Fruit fly (Drosophila melanogaster) whole organism, embryonic: ENCODE data around the gene Srg3.
A peak's percentile ranks its signal among the peaks of the same experiment; 100 is the strongest.

ENCODE experiments used
- Aef1 ChIP-seq: fragments of 200-800 bp; sonication (Bioruptor generic); IDR thresholded peaks from 3 replicates; pipeline ENCODE4 v1.3.6; 2022; ENCODE audit warnings: missing biosample characterization, missing genetic modification characterization
- B-H1 ChIP-seq: fragments of 200-800 bp; sonication (Bioruptor generic); IDR thresholded peaks from 3 replicates; pipeline ENCODE4 v1.3.6; 2022; ENCODE audit warnings: missing biosample characterization, missing genetic modification characterization
- BtbVII ChIP-seq: fragments of 200-800 bp; sonication (Bioruptor generic); optimal IDR thresholded peaks from 3 replicates; lab custom pipeline; 2017; ENCODE audit warnings: missing biosample characterization, mild to moderate bottlenecking, missing genetic modification characterization
- CG10321 ChIP-seq: fragments of 200-800 bp; sonication (Bioruptor generic); IDR thresholded peaks from 2 replicates; pipeline ENCODE4 v1.3.6; 2022; ENCODE audit warnings: missing biosample characterization, missing genetic modification characterization
- CG12104 ChIP-seq: fragments of 200-800 bp; sonication (Bioruptor generic); optimal IDR thresholded peaks from 3 replicates; lab custom pipeline; 2016; ENCODE audit warnings: missing biosample characterization, missing genetic modification characterization
- CG12155 ChIP-seq: fragments of 200-800 bp; sonication (Bioruptor generic); optimal IDR thresholded peaks from 3 replicates; lab custom pipeline; 2016; ENCODE audit warnings: missing biosample characterization, missing genetic modification characterization
- CG12299 ChIP-seq: fragments of 200-800 bp; sonication (Bioruptor generic); optimal IDR thresholded peaks from 2 replicates; lab custom pipeline; 2018; ENCODE audit warnings: missing biosample characterization, mild to moderate bottlenecking, missing genetic modification characterization
- CG1647 ChIP-seq: fragments of 200-800 bp; sonication (Bioruptor generic); optimal IDR thresholded peaks from 3 replicates; lab custom pipeline; 2016; ENCODE audit warnings: missing biosample characterization, missing genetic modification characterization
- CG18619 ChIP-seq: fragments of 200-800 bp; sonication (Bioruptor generic); optimal IDR thresholded peaks from 3 replicates; lab custom pipeline; 2017; ENCODE audit warnings: missing biosample characterization, mild to moderate bottlenecking, missing genetic modification characterization
- CG3995 ChIP-seq: fragments of 200-800 bp; sonication (Bioruptor generic); optimal IDR thresholded peaks from 3 replicates; lab custom pipeline; 2016; ENCODE audit warnings: missing biosample characterization, missing genetic modification characterization
- CG4617 ChIP-seq: fragments of 200-800 bp; sonication (Bioruptor generic); optimal IDR thresholded peaks from 3 replicates; lab custom pipeline; 2016; ENCODE audit warnings: missing biosample characterization, missing genetic modification characterization, borderline replicate concordance
- CG6654 ChIP-seq: fragments of 200-800 bp; sonication (Bioruptor generic); optimal IDR thresholded peaks from 2 replicates; lab custom pipeline; 2017; ENCODE audit warnings: missing biosample characterization, mild to moderate bottlenecking, missing genetic modification characterization
- CG7745 ChIP-seq: fragments of 200-800 bp; sonication (Bioruptor generic); optimal IDR thresholded peaks from 2 replicates; lab custom pipeline; 2018; ENCODE audit warnings: missing biosample characterization, mild to moderate bottlenecking, missing genetic modification characterization, moderate library complexity
- CG7987 ChIP-seq: fragments of 200-800 bp; sonication (Bioruptor generic); optimal IDR thresholded peaks from 2 replicates; lab custom pipeline; 2018; ENCODE audit warnings: missing biosample characterization, mild to moderate bottlenecking, missing genetic modification characterization, moderate library complexity
- CkIIα-i1 ChIP-seq: fragments of 200-800 bp; sonication (Bioruptor generic); IDR thresholded peaks from 2 replicates; pipeline ENCODE4 v1.3.6; 2022; ENCODE audit warnings: missing biosample characterization, missing genetic modification characterization
- Dek ChIP-seq: fragments of 200-800 bp; sonication (Bioruptor generic); optimal IDR thresholded peaks from 3 replicates; lab custom pipeline; 2019; ENCODE audit warnings: missing biosample characterization, mild to moderate bottlenecking, missing genetic modification characterization, moderate library complexity
- ERR ChIP-seq: fragments of 200-800 bp; sonication (Bioruptor generic); optimal IDR thresholded peaks from 2 replicates; lab custom pipeline; 2016; ENCODE audit warnings: missing biosample characterization, missing genetic modification characterization
- Hsf ChIP-seq: fragments of 200-800 bp; sonication (Bioruptor generic); optimal IDR thresholded peaks from 3 replicates; lab custom pipeline; 2016; ENCODE audit warnings: missing biosample characterization, missing genetic modification characterization
- MBD-R2 ChIP-seq: fragments of 200-800 bp; sonication (Bioruptor generic); IDR thresholded peaks from 2 replicates; pipeline ENCODE4 v1.3.6; 2022; ENCODE audit warnings: missing biosample characterization, missing genetic modification characterization
- Mrtf ChIP-seq: fragments of 200-800 bp; sonication (Bioruptor generic); IDR thresholded peaks from 3 replicates; pipeline ENCODE4 v1.3.6; 2022; ENCODE audit warnings: missing biosample characterization, missing genetic modification characterization
- Myb ChIP-seq: fragments of 200-800 bp; sonication (Bioruptor generic); optimal IDR thresholded peaks from 2 replicates; lab custom pipeline; 2016; ENCODE audit warnings: missing biosample characterization, missing genetic modification characterization
- NFAT ChIP-seq: fragments of 200-800 bp; sonication (Bioruptor generic); IDR thresholded peaks from 2 replicates; pipeline ENCODE4 v1.3.6; 2022; ENCODE audit warnings: missing biosample characterization, missing genetic modification characterization
- Neu2 ChIP-seq: fragments of 200-800 bp; sonication (Bioruptor generic); optimal IDR thresholded peaks from 3 replicates; lab custom pipeline; 2016; ENCODE audit warnings: missing biosample characterization, missing genetic modification characterization, borderline replicate concordance
- Nf-YA ChIP-seq: fragments of 200-800 bp; sonication (Bioruptor generic); IDR thresholded peaks from 2 replicates; pipeline ENCODE4 v1.3.6; 2022; ENCODE audit warnings: missing biosample characterization, missing genetic modification characterization
- Side ChIP-seq: fragments of 200-800 bp; sonication (Bioruptor generic); optimal IDR thresholded peaks from 2 replicates; lab custom pipeline; 2016; ENCODE audit warnings: missing biosample characterization, missing genetic modification characterization
- Xbp1 ChIP-seq: fragments of 200-800 bp; sonication (Bioruptor generic); optimal IDR thresholded peaks from 3 replicates; lab custom pipeline; 2016; ENCODE audit warnings: missing biosample characterization, mild to moderate bottlenecking, missing genetic modification characterization
- ab ChIP-seq: fragments of 200-800 bp; sonication (Bioruptor generic); optimal IDR thresholded peaks from 2 replicates; lab custom pipeline; 2016; ENCODE audit warnings: missing biosample characterization, missing genetic modification characterization
- amos ChIP-seq: fragments of 200-800 bp; sonication (Bioruptor generic); IDR thresholded peaks from 2 replicates; pipeline ENCODE4 v1.3.6; 2022; ENCODE audit warnings: missing biosample characterization, missing genetic modification characterization; ENCODE audit not compliant: partially characterized antibody
- ase ChIP-seq: fragments of 200-800 bp; sonication (Bioruptor generic); IDR thresholded peaks from 3 replicates; pipeline ENCODE4 v1.3.6; 2022; ENCODE audit warnings: missing biosample characterization, missing genetic modification characterization
- bbx ChIP-seq: fragments of 200-800 bp; sonication (Bioruptor generic); IDR thresholded peaks from 2 replicates; pipeline ENCODE4 v1.3.6; 2022; ENCODE audit warnings: missing biosample characterization, missing genetic modification characterization; ENCODE audit not compliant: partially characterized antibody
- bowl ChIP-seq: fragments of 200-800 bp; sonication (Bioruptor generic); IDR thresholded peaks from 2 replicates; pipeline ENCODE4 v1.3.6; 2022; ENCODE audit warnings: missing biosample characterization, missing genetic modification characterization
- cas ChIP-seq: fragments of 200-800 bp; sonication (Bioruptor generic); IDR thresholded peaks from 2 replicates; pipeline ENCODE4 v1.3.6; 2022; ENCODE audit warnings: missing biosample characterization, missing genetic modification characterization
- crp ChIP-seq, 2 experiments: fragments of 200-800 bp; sonication (Bioruptor generic); optimal IDR thresholded peaks; 2 replicates in 1 of 2; 3 replicates in 1 of 2; lab custom pipeline; 2017; ENCODE audit warnings: missing biosample characterization in 2 of 2, missing genetic modification characterization in 2 of 2, mild to moderate bottlenecking in 1 of 2, moderate library complexity in 1 of 2
- dysf ChIP-seq: fragments of 200-800 bp; sonication (Bioruptor generic); IDR thresholded peaks from 3 replicates; pipeline ENCODE4 v1.3.6; 2022; ENCODE audit warnings: missing biosample characterization, missing genetic modification characterization
- ems ChIP-seq: fragments of 200-800 bp; sonication (Bioruptor generic); optimal IDR thresholded peaks from 3 replicates; lab custom pipeline; 2016; ENCODE audit warnings: missing biosample characterization, missing genetic modification characterization
- fru ChIP-seq: fragments of >200 bp; optimal IDR thresholded peaks from 2 replicates; lab custom pipeline; 2017
- fu2 ChIP-seq: fragments of 200-800 bp; sonication (Bioruptor generic); optimal IDR thresholded peaks from 2 replicates; lab custom pipeline; 2016; ENCODE audit warnings: missing biosample characterization, missing genetic modification characterization
- gro ChIP-seq: fragments of 200-800 bp; sonication (Bioruptor generic); optimal IDR thresholded peaks from 2 replicates; lab custom pipeline; 2016; ENCODE audit warnings: missing biosample characterization, missing genetic modification characterization
- hbn ChIP-seq: fragments of 200-800 bp; sonication (Bioruptor generic); IDR thresholded peaks from 2 replicates; pipeline ENCODE4 v1.3.6; 2022; ENCODE audit warnings: missing biosample characterization, missing genetic modification characterization; ENCODE audit not compliant: partially characterized antibody
- hkb ChIP-seq, 2 experiments: fragments of 200-800 bp in 1 of 2; fragments of >200 bp in 1 of 2; sonication (Bioruptor generic) in 1 of 2; IDR thresholded peaks in 1 of 2; optimal IDR thresholded peaks in 1 of 2; 2 replicates each; pipeline versions ENCODE4 v1.3.6 to Lab custom; 2017 to 2022; ENCODE audit warnings: missing biosample characterization in 1 of 2, missing genetic modification characterization in 1 of 2
- kay ChIP-seq: fragments of 200-800 bp; sonication (Bioruptor generic); optimal IDR thresholded peaks from 2 replicates; lab custom pipeline; 2016; ENCODE audit warnings: missing biosample characterization, missing genetic modification characterization
- knrl ChIP-seq: fragments of 200-800 bp; sonication (Bioruptor generic); IDR thresholded peaks from 3 replicates; pipeline ENCODE4 v1.3.6; 2022; ENCODE audit warnings: missing biosample characterization, missing genetic modification characterization; ENCODE audit not compliant: partially characterized antibody
- pb ChIP-seq: fragments of 200-800 bp; sonication (Bioruptor generic); optimal IDR thresholded peaks from 3 replicates; lab custom pipeline; 2016; ENCODE audit warnings: missing biosample characterization, missing genetic modification characterization
- pnt ChIP-seq: fragments of 200-800 bp; sonication (Bioruptor generic); optimal IDR thresholded peaks from 3 replicates; lab custom pipeline; 2016; ENCODE audit warnings: missing biosample characterization, missing genetic modification characterization
- run ChIP-seq: fragments of 200-800 bp; sonication (Bioruptor generic); optimal IDR thresholded peaks from 3 replicates; lab custom pipeline; 2018; ENCODE audit warnings: missing biosample characterization, mild to moderate bottlenecking, missing genetic modification characterization
- seq ChIP-seq: fragments of 200-800 bp; sonication (Bioruptor generic); IDR thresholded peaks from 2 replicates; pipeline ENCODE4 v1.3.6; 2022; ENCODE audit warnings: missing biosample characterization, missing genetic modification characterization
- slbo ChIP-seq: fragments of 200-800 bp; sonication (Bioruptor generic); IDR thresholded peaks from 2 replicates; pipeline ENCODE4 v1.3.6; 2022; ENCODE audit warnings: missing biosample characterization, missing genetic modification characterization
- ssp ChIP-seq: fragments of 200-800 bp; sonication (Bioruptor generic); IDR thresholded peaks from 2 replicates; pipeline ENCODE4 v1.3.6; 2022; ENCODE audit warnings: missing biosample characterization, missing genetic modification characterization
- tap ChIP-seq: fragments of 200-800 bp; optimal IDR thresholded peaks from 3 replicates; lab custom pipeline; 2019; ENCODE audit warnings: missing biosample characterization, mild to moderate bottlenecking, missing genetic modification characterization, moderate library complexity
- tgo ChIP-seq: fragments of 200-800 bp; sonication (Bioruptor generic); IDR thresholded peaks from 3 replicates; pipeline ENCODE4 v1.3.6; 2022; ENCODE audit warnings: missing biosample characterization, missing genetic modification characterization
- trem ChIP-seq: fragments of 200-800 bp; optimal IDR thresholded peaks from 3 replicates; lab custom pipeline; 2019; ENCODE audit warnings: missing biosample characterization, mild to moderate bottlenecking, missing genetic modification characterization, moderate library complexity
- vfl ChIP-seq: fragments of 200-800 bp; sonication (Bioruptor generic); optimal IDR thresholded peaks from 2 replicates; lab custom pipeline; 2016; ENCODE audit warnings: missing biosample characterization, missing genetic modification characterization
- zfh1 ChIP-seq: fragments of 200-800 bp; sonication (Bioruptor generic); IDR thresholded peaks from 3 replicates; pipeline ENCODE4 v1.3.6; 2022; ENCODE audit warnings: missing biosample characterization, missing genetic modification characterization

The Srg3 gene

dm6 chr3L:9424528-9424911 lies 18.5 kb upstream of the Srg3 start (continued):
- TF ChIP-seq tgo (GFP tag; lab: Robert Waterston, UW) (no peak; the same call in 2 of the 3 replicates), CG4617 (GFP tag; lab: Kevin White, UChicago) (no peak), hbn (GFP tag; lab: Robert Waterston, UW) (no peak), tap (tag; lab: Kevin White, UChicago) (peak; percentile 61), seq (GFP tag; lab: Robert Waterston, UW) (peak; percentile 65), CG12299 (tag; lab: Kevin White, UChicago) (peak; percentile 56), Aef1 (GFP tag; lab: Robert Waterston, UW) (no peak), slbo (GFP tag; lab: Robert Waterston, UW) (peak; percentile 31; the same call in 1 of the 2 replicates), Xbp1 (GFP tag; lab: Kevin White, UChicago) (peak; percentile 16), B-H1 (GFP tag; lab: Robert Waterston, UW) (no peak; the same call in 2 of the 3 replicates), Hsf (GFP tag; lab: Kevin White, UChicago) (no peak), knrl (GFP tag; lab: Robert Waterston, UW) (no peak), gro (GFP tag; lab: Kevin White, UChicago) (no peak), crp (GFP tag; optimal IDR thresholded peaks at IDR 0.05; lab: Kevin White, UChicago) (peak in 1 of 2 experiments; percentile 8), CG6654 (GFP tag; lab: Kevin White, UChicago) (no peak), CG12155 (GFP tag; lab: Kevin White, UChicago) (peak; percentile 12), CG1647 (no peak), pb (GFP tag; lab: Kevin White, UChicago) (no peak), fru (no peak), run (tag; lab: Kevin White, UChicago) (no peak), bowl (no peak), ase (GFP tag; lab: Robert Waterston, UW) (no peak), ERR (no peak), CkIIα-i1 (no peak), CG7745 (tag; lab: Kevin White, UChicago) (no peak), Nf-YA (GFP tag; lab: Robert Waterston, UW) (no peak), NFAT (no peak), CG18619 (GFP tag; lab: Kevin White, UChicago) (no peak), hkb (optimal IDR thresholded peaks at IDR 0.05; lab: Kevin White, UChicago) (no peak), hkb (GFP tag; IDR thresholded peaks at IDR 0.05; lab: Robert Waterston, UW) (peak; percentile 45), cas (no peak), MBD-R2 (no peak), ems (GFP tag; lab: Kevin White, UChicago) (no peak), Side (GFP tag; lab: Kevin White, UChicago) (no peak), fu2 (GFP tag; lab: Kevin White, UChicago) (no peak), Dek (tag; lab: Kevin White, UChicago) (no peak), CG7987 (no peak), amos (GFP tag; lab: Robert Waterston, UW) (no peak), dysf (GFP tag; lab: Robert Waterston, UW) (no peak), Myb (GFP tag; lab: Kevin White, UChicago) (no peak), CG10321 (GFP tag; lab: Robert Waterston, UW) (no peak), vfl (GFP tag; lab: Kevin White, UChicago) (no peak), ab (GFP tag; lab: Kevin White, UChicago) (no peak), trem (tag; lab: Kevin White, UChicago) (no peak), zfh1 (no peak), pnt (GFP tag; lab: Kevin White, UChicago) (no peak), CG3995 (peak; percentile 27), kay (no peak), Mrtf (GFP tag; lab: Robert Waterston, UW) (no peak), BtbVII (GFP tag; lab: Kevin White, UChicago) (peak; percentile 34), ssp (GFP tag; lab: Robert Waterston, UW) (no peak), CG12104 (GFP tag; lab: Kevin White, UChicago) (no peak), bbx (no peak), Neu2 (GFP tag; lab: Kevin White, UChicago) (no peak)
